Fruit fly (Drosophila melanogaster) whole organism, wandering third instar larva: ENCODE results near the gene SLIRP2.

ENCODE experiments used
- CrebA ChIP-seq: fragments of 200-800 bp; sonication (Bioruptor generic); optimal IDR thresholded peaks from 2 replicates; lab custom pipeline; 2016; ENCODE audit warnings: missing biosample characterization, mild to moderate bottlenecking, missing genetic modification characterization, borderline replicate concordance
- br ChIP-seq: fragments of 200-800 bp; sonication (Bioruptor generic); optimal IDR thresholded peaks from 2 replicates; lab custom pipeline; 2016; ENCODE audit warnings: missing biosample characterization, missing genetic modification characterization
- fru ChIP-seq: fragments of 200-800 bp; sonication (Bioruptor generic); optimal IDR thresholded peaks from 3 replicates; lab custom pipeline; 2016; ENCODE audit warnings: missing biosample characterization, mild to moderate bottlenecking, missing genetic modification characterization
- sv ChIP-seq: fragments of 200-800 bp; sonication (Bioruptor generic); optimal IDR thresholded peaks from 3 replicates; lab custom pipeline; 2016; ENCODE audit warnings: missing biosample characterization, missing genetic modification characterization

- TF ChIP-seq fru (GFP tag; lab: Kevin White, UChicago) (no peak), br (GFP tag; lab: Kevin White, UChicago) (no peak), CrebA (GFP tag; lab: Kevin White, UChicago) (no peak), sv (GFP tag; lab: Kevin White, UChicago) (no peak)
Observed at dm6 chr3R:8686446-8686845, 35.6 kb downstream of the SLIRP2 start.
